Fruit fly (Drosophila melanogaster) whole organism, prepupa: ENCODE measurements around the gene zfh1.

Source experiments
- Blimp-1 ChIP-seq: fragments of 200-800 bp; sonication (Bioruptor generic); optimal IDR thresholded peaks from 3 replicates; lab custom pipeline; 2017; ENCODE audit warnings: missing biosample characterization, missing genetic modification characterization, mild to moderate bottlenecking, moderate library complexity, missing genetic modification reagents
- CG1621 ChIP-seq: fragments of 200-800 bp; sonication (Bioruptor generic); optimal IDR thresholded peaks from 3 replicates; lab custom pipeline; 2018; ENCODE audit warnings: missing biosample characterization, mild to moderate bottlenecking, missing genetic modification characterization
- CG4318 ChIP-seq: fragments of 200-800 bp; sonication (Bioruptor generic); optimal IDR thresholded peaks from 3 replicates; lab custom pipeline; 2017; ENCODE audit warnings: missing biosample characterization, mild to moderate bottlenecking, missing genetic modification characterization
- CG6808 ChIP-seq: fragments of 200-800 bp; sonication (Bioruptor generic); optimal IDR thresholded peaks from 3 replicates; lab custom pipeline; 2017; ENCODE audit warnings: missing biosample characterization, missing genetic modification characterization, mild to moderate bottlenecking, moderate library complexity, missing genetic modification reagents
- Eip78C ChIP-seq: fragments of 200-800 bp; sonication (Bioruptor generic); peaks from one replicate; lab custom pipeline; 2016; ENCODE audit warnings: missing biosample characterization, missing genetic modification characterization
- Sox102F ChIP-seq: fragments of 200-800 bp; sonication (Bioruptor generic); optimal IDR thresholded peaks from 2 replicates; lab custom pipeline; 2016; ENCODE audit warnings: missing biosample characterization, mild to moderate bottlenecking, missing genetic modification characterization
- acj6 ChIP-seq: fragments of 200-800 bp; sonication (Bioruptor generic); optimal IDR thresholded peaks from 3 replicates; lab custom pipeline; 2016; ENCODE audit warnings: missing biosample characterization, missing genetic modification characterization
- esn ChIP-seq: fragments of 200-800 bp; sonication (Bioruptor generic); optimal IDR thresholded peaks from 2 replicates; lab custom pipeline; 2016; ENCODE audit warnings: missing biosample characterization, mild to moderate bottlenecking, missing genetic modification characterization, moderate library complexity
- topi ChIP-seq: fragments of 200-800 bp; sonication (Bioruptor generic); optimal IDR thresholded peaks from 3 replicates; lab custom pipeline; 2016; ENCODE audit warnings: missing biosample characterization, missing genetic modification characterization
- vri ChIP-seq: fragments of 200-800 bp; sonication (Bioruptor generic); optimal IDR thresholded peaks from 3 replicates; lab custom pipeline; 2016; ENCODE audit warnings: missing biosample characterization, mild to moderate bottlenecking, missing genetic modification characterization

DNA sequence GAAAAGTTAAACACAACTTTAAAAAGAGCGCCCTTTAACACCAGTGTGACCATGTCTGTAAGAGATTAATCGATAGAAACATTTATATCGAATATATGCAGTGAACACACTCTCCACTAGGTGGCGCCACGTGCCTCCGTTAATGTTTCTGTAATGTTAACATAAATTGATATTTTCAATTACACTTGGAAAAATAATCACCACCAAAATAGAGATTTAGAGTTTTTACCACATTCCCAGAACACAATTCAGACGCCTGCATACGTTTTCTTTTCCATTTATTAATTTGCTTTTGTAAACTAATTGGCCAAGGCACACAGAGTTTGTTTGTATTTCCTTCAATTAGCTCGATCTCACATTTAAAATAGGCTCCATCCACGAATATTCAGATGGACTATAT is 23.6 kb downstream of the zfh1 start:
- TF ChIP-seq topi (GFP tag; lab: Kevin White, UChicago): peak; percentile 13
- TF ChIP-seq CG1621 (tag; lab: Kevin White, UChicago): no peak
- no peak for TF ChIP-seq CG6808 (GFP tag; lab: Kevin White, UChicago)
- TF ChIP-seq Sox102F (GFP tag; lab: Kevin White, UChicago): no peak
- TF ChIP-seq CG4318 (GFP tag; lab: Kevin White, UChicago): no peak
- peak; percentile 55 for TF ChIP-seq esn (GFP tag; lab: Kevin White, UChicago)
- TF ChIP-seq acj6: peak; percentile 3
- TF ChIP-seq vri (GFP tag; lab: Kevin White, UChicago): no peak
- TF ChIP-seq Blimp-1 (GFP tag; lab: Kevin White, UChicago): no peak
- TF ChIP-seq Eip78C (GFP tag; lab: Kevin White, UChicago): peak; percentile 69
